Fruit fly (Drosophila melanogaster): Measurements from ENCODE around the gene CG15390.

CG15390 gene

DNA sequence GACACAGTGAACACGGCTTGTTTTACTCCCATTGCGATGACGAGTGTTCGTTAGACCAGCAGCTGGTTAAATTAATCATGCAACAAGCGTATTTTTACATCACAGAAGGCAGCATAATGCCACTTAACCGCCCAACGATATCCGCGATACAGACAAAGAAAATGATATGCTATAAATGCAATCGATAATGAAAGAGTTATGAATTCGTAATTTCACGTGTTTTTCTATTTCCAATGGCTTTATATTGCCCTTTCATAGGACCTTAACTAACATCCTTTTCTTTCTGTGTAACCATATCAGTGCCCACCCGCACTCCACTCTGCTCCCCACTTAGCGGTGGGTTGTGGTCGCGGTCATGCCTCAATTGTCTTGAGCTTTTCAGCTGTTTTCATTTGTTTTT lies 38.6 kb downstream of the CG15390 start:
- TF ChIP-seq CG7045 (GFP tag; optimal IDR thresholded peaks at IDR 0.05) (no peak), kay (GFP tag; ENCODE audit: borderline replicate concordance) (no peak), CG7101 (tag; optimal IDR thresholded peaks at IDR 0.05) (no peak), ovo (GFP tag; optimal IDR thresholded peaks at IDR 0.05) (no peak), cic (GFP tag; optimal IDR thresholded peaks at IDR 0.05) (no peak), CG14711 (tag; optimal IDR thresholded peaks at IDR 0.05) (no peak), bab1 (GFP tag; optimal IDR thresholded peaks at IDR 0.05) (no peak), CG5204 (GFP tag; optimal IDR thresholded peaks at IDR 0.05) (no peak), Hr96 (GFP tag; optimal IDR thresholded peaks at IDR 0.05) (no peak), CG11617 (GFP tag; optimal IDR thresholded peaks at IDR 0.05) (no peak), cnc (optimal IDR thresholded peaks at IDR 0.05) (no peak), toe (GFP tag; optimal IDR thresholded peaks at IDR 0.05) (no peak)

DNA sequence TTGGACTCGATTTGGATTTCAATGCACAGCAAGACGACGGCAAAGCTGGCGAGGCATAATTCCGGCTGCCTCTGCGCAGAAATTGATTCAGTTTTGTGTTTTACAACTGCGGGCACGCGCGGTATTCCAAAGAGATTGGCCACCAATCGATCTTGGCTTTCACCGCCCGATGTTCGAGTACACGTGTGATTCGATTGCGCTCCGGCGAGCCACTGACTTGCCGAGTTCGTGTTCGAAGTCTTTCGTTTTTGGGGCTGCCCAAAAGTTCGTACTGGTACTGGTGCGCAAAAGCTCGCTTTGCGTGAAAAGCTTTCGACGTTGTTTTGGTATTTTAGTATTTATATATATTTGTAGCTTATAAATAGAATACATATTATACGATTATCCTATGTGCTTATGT lies 40.6 kb downstream of the CG15390 start, which contains the start of gene CG18641:
TSS of gene CG18641 (minus strand) at position 214 of the 400 bp plus-strand sequence.
- TF ChIP-seq cnc (optimal IDR thresholded peaks at IDR 0.05) (no peak), CG7045 (GFP tag; optimal IDR thresholded peaks at IDR 0.05) (no peak), CG5204 (GFP tag; optimal IDR thresholded peaks at IDR 0.05) (no peak), CG12768 (GFP tag; optimal IDR thresholded peaks at IDR 0.05) (no peak), toe (GFP tag; optimal IDR thresholded peaks at IDR 0.05) (no peak), kay (GFP tag; ENCODE audit: borderline replicate concordance) (no peak), Mnt (GFP tag; optimal IDR thresholded peaks at IDR 0.05) (no peak), CG14711 (tag; optimal IDR thresholded peaks at IDR 0.05) (no peak), Crg-1 (GFP tag; optimal IDR thresholded peaks at IDR 0.05) (no peak)

DNA sequence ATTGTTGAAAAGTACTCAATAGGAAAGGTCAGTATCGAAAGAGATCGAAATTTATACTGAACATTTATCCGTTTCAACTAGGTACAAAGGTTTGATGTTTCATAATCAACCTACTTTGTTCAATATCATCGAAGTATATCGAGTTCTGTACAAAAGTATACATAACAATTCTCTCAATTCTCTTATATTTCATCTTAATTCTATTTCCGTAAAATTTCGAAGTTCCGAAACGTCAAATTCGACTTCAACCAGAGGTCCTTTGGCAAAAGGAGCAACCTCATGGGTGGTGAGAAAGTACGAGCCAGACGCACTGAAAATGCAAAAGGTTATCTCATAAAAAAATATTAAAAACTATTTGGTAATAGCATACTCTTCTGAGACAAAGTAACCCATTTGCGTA lies 42.1 kb downstream of the CG15390 start, which contains the start of gene CG31948:
TSS of gene CG31948 (minus strand) at position 101 of the 400 bp plus-strand sequence.
- TF ChIP-seq tj (GFP tag; optimal IDR thresholded peaks at IDR 0.05) (no peak), bab1 (GFP tag; optimal IDR thresholded peaks at IDR 0.05) (no peak), CG11617 (GFP tag; optimal IDR thresholded peaks at IDR 0.05) (no peak), Mnt (GFP tag; optimal IDR thresholded peaks at IDR 0.05) (no peak), Clk (GFP tag; optimal IDR thresholded peaks at IDR 0.05) (no peak), CG7101 (tag; optimal IDR thresholded peaks at IDR 0.05) (no peak), CG14711 (tag; optimal IDR thresholded peaks at IDR 0.05) (no peak), Hr96 (GFP tag; optimal IDR thresholded peaks at IDR 0.05) (no peak), CG33017 (tag; optimal IDR thresholded peaks at IDR 0.05) (no peak), toe (GFP tag; optimal IDR thresholded peaks at IDR 0.05) (no peak), cnc (optimal IDR thresholded peaks at IDR 0.05) (no peak), CG12768 (GFP tag; optimal IDR thresholded peaks at IDR 0.05) (no peak), CG7045 (GFP tag; optimal IDR thresholded peaks at IDR 0.05) (no peak), Crg-1 (GFP tag; optimal IDR thresholded peaks at IDR 0.05) (no peak), kay (GFP tag; ENCODE audit: borderline replicate concordance) (no peak)

DNA sequence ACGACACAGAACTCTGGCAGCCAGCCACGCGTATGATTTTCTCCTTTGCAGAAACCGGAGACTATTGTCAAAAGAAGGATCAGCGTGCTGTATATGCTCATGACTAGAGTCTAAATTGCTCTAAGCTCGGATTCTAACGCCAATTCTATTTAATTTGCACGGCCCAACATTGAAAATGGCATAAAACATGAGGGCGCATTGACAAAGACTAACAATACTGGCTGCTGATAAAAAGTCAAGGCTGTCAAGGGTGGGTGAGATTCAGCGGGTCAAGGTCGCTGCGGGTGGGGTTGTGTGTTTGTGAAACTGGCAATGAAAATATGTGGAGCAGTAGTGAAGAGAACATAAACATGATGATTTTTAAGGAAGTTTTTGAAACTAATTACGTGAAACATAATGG lies 43.4 kb downstream of the CG15390 start, which contains the start of gene CG34448:
TSS of gene CG34448 (minus strand) at position 101 of the 400 bp plus-strand sequence.
- TF ChIP-seq toe (GFP tag; optimal IDR thresholded peaks at IDR 0.05), result no peak

DNA sequence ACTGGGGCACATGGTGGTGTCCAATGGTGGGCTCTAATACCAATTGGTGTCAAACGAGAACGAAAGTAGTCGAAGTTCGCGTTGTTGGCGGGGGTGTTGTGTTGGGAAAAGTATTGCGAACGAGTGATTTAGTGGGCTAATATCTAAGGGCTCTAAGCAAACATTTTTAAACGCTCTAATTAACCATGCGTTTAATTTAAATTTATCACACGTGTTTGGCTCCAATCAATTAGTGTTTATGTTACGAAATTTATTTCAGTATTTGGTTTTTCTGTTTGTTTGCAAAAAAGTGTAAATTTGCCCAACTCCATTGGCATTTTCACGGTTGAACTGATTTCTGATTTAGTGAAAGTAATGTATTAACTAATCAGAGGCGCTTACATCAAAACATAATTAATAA lies 45.4 kb downstream of the CG15390 start, which contains the start of gene CG34447:
TSS of gene CG34447 (minus strand) at position 101 of the 400 bp plus-strand sequence.
- TF ChIP-seq kay (GFP tag; ENCODE audit: borderline replicate concordance) (peak; percentile 39), pad (GFP tag; optimal IDR thresholded peaks at IDR 0.05) (no peak), CG11617 (GFP tag; optimal IDR thresholded peaks at IDR 0.05) (no peak)

DNA sequence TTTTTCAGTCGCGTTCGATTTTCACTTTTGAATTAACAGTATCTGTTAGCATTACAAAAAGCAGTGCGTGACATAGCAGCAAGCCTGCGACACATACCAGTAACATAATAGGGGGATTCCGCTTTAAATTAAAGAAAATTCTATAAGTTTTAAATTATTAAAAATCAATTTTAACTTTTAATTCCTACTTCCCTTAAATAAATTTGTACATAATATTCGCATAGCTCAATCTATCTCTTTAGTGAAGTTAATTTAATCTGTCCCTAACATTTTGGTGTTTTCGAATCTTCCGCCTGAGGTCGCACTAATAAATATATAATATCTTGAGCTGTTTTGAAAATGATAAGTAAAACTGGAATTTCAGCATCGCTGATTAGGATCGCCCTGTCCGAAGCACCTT lies 46.0 kb downstream of the CG15390 start, which contains the start of gene CG9886:
TSS of gene CG9886 (plus strand) at position 341 of the 400 bp plus-strand sequence.
- TF ChIP-seq Mnt (GFP tag; optimal IDR thresholded peaks at IDR 0.05), result no peak
- peak; percentile 46 for TF ChIP-seq kay (GFP tag; ENCODE audit: borderline replicate concordance)
- TF ChIP-seq CG5204 (GFP tag; optimal IDR thresholded peaks at IDR 0.05), result peak; percentile 45
- peak; percentile 18 for TF ChIP-seq CG11617 (GFP tag; optimal IDR thresholded peaks at IDR 0.05)
- TF ChIP-seq CG33017 (tag; optimal IDR thresholded peaks at IDR 0.05), result peak; percentile 58
- peak; percentile 40 for TF ChIP-seq CG7101 (tag; optimal IDR thresholded peaks at IDR 0.05)
- peak; percentile 61 for TF ChIP-seq CG14711 (tag; optimal IDR thresholded peaks at IDR 0.05)
- peak; percentile 13 for TF ChIP-seq tj (GFP tag; optimal IDR thresholded peaks at IDR 0.05)
- no peak for TF ChIP-seq toe (GFP tag; optimal IDR thresholded peaks at IDR 0.05)
- no peak for TF ChIP-seq cic (GFP tag; optimal IDR thresholded peaks at IDR 0.05)
- peak; percentile 54 for TF ChIP-seq CG7045 (GFP tag; optimal IDR thresholded peaks at IDR 0.05)
- TF ChIP-seq bab1 (GFP tag; optimal IDR thresholded peaks at IDR 0.05), result peak; percentile 68

DNA sequence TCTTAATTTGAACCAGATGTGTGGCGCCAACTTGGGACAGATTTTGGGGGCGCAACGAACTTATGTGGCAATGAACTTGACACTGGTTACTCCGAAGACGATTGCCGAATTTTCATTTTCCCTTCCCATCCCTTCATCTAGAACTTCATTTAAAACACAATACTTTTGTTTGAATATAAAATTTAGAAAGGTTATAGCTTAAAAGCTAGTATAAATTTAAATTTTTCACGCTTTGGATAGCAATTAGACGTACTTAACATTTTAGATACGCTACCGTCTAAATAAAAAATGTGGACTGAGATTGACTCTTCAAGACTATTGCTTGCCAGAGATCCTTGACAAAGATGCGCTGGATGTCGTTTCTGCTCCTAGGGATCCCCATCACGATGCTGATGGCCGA lies 50.0 kb downstream of the CG15390 start, which contains the start of gene CG44139:
TSS of gene CG44139 (plus strand) at position 301 of the 400 bp plus-strand sequence.
- no peak for TF ChIP-seq CG7101 (tag; optimal IDR thresholded peaks at IDR 0.05)
- no peak for TF ChIP-seq Hr96 (GFP tag; optimal IDR thresholded peaks at IDR 0.05)
- TF ChIP-seq CG1620 (GFP tag; optimal IDR thresholded peaks at IDR 0.05), result no peak
- no peak for TF ChIP-seq CG33017 (tag; optimal IDR thresholded peaks at IDR 0.05)
- TF ChIP-seq CG11617 (GFP tag; optimal IDR thresholded peaks at IDR 0.05), result no peak
- no peak for TF ChIP-seq bab1 (GFP tag; optimal IDR thresholded peaks at IDR 0.05)
- TF ChIP-seq CG12768 (GFP tag; optimal IDR thresholded peaks at IDR 0.05), result no peak
- TF ChIP-seq tj (GFP tag; optimal IDR thresholded peaks at IDR 0.05), result no peak
